Worm (Caenorhabditis elegans) whole organism, L4/young adult: ENCODE measurements around the gene gpd-3.

Source experiments
- W03F9.2 ChIP-seq: fragments of 150-350 bp; optimal IDR thresholded peaks from 2 replicates; lab custom pipeline; 2014; ENCODE audit warnings: missing biosample characterization, missing genetic modification characterization
- dao-5 ChIP-seq: sonication (generic microtip); optimal IDR thresholded peaks from 2 replicates; lab custom pipeline; 2016; ENCODE audit warnings: missing genotype, missing genetic modification characterization, moderate library complexity, missing compliant biosample characterization
- him-1 ChIP-seq: sonication (generic microtip); optimal IDR thresholded peaks from 2 replicates; lab custom pipeline; 2016; ENCODE audit warnings: missing genotype, missing genetic modification reagents, missing genetic modification characterization, missing compliant biosample characterization

Gene gpd-3

DNA sequence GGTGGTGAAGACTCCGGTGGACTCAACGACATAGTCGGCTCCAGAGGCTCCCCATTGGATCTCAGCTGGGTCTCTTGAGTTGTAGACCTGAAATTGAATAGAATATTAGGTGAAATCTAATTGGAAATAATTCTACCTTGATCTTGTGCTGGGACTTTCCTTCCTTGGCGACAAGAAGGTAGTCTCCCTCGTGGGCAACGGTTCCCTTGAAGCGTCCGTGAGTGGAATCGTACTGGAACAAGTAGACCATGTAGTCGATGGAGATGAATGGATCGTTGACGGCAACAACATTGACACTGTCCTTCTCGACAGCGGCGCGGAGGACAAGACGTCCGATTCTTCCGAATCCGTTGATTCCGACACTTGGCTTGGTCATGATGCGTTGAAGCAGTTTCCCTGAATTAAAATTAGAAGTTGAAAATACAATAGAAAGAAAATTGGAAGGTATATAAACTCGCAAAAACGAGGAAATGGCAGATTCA is at the start of gene gpd-3:
Gene gpd-3 (minus strand): TSS at position 396 of the 482 bp plus-strand sequence.
- TF ChIP-seq him-1 (tag; lab: Kevin White, UChicago) (no peak), dao-5 (no peak), W03F9.2 (tag; lab: Kevin White, UChicago) (no peak)

DNA sequence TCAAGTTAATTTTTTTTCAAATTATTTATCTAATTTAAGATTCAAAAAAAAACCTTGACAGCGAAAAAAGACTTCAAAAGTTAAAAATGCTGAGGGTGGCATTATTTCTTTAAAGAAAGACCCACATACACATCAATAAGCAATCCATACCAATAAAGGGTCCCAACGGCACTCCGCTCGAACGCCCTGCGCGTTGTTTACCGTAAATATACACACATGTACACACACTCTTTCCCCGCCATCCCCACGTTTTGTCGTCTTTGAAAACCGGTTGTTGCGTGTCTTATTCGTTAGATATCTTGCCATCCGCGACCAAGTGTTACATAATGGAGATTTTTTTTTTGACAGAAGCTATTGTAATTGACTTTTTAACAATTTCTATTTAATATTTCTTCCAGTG is 46.4 kb upstream of the gpd-3 start, which contains the start of gene gcc-1:
Gene gcc-1 (plus strand): TSS at position 399 of the 400 bp plus-strand sequence.
- TF ChIP-seq dao-5 (no peak), W03F9.2 (tag; lab: Kevin White, UChicago) (no peak), him-1 (tag; lab: Kevin White, UChicago) (no peak)

DNA sequence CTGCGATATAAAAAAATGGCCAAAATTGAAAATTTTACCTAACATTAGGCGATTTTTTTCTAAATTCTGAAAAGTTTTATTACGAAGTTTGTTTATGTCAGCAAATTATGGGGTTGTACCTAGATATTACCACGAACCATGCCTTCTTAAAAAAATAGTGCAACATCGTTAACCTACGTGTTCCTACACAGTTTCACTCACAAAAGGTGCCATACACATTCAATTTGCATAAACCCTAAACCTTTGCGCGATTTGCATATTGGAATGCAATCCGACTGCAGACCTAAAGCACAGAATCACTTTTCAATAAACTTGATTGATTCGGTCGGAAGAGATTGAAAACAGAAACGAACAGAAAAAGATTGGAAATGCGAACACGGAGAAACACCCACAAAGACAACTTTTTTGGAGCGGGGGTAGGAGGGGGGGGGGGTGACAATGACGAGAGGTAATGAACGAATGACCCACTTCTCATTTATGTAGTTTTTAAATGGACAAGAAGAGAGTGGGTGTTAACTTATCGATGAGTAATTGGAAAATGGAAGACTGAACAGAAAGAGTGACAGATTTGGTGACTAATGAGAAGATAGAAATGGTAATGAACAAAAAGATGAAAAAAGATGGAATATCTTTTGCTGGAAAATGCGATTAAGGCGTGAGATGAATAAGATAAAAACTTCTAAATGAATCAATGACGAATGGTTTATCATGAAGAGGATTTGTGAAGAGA is 43.1 kb upstream of the gpd-3 start:
- TF ChIP-seq him-1 (tag; lab: Kevin White, UChicago) (no peak), dao-5 (no peak), W03F9.2 (tag; lab: Kevin White, UChicago) (no peak)

DNA sequence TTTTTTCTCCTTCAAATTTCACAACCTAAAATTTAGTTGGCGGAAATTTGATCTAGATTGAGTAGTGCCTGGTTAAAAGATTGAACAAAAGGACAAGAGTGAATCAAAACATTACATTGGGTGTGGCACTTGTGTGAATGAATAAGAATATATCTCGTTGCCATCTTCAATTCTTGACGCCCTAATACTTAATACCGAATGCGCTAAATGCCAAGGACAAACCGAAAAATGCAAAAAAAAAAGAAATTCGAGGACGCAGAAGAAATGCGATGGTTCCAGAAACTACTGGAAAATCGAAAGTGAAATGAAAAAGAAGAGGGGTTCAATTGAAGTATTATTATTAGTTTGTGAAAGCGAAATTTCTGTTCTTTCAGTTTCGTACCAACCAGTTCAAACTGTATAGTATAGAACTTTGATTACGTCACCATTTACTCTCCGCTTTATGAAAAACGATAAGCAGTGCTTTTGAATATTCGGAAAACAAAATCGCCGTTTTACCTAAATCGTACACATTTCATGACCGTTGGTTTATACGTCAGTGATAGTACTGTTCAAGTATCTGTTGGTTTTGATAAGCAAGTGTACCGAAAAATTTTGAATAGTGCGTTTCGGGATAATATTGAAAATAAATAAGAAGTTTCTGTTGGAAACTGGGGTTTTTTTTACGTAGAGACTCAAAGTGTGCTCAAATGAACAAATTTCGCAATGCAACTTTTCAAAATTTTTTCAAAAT is 42.1 kb upstream of the gpd-3 start:
- TF ChIP-seq him-1 (tag; lab: Kevin White, UChicago): no peak
- no peak for TF ChIP-seq dao-5
- no peak for TF ChIP-seq W03F9.2 (tag; lab: Kevin White, UChicago)

DNA sequence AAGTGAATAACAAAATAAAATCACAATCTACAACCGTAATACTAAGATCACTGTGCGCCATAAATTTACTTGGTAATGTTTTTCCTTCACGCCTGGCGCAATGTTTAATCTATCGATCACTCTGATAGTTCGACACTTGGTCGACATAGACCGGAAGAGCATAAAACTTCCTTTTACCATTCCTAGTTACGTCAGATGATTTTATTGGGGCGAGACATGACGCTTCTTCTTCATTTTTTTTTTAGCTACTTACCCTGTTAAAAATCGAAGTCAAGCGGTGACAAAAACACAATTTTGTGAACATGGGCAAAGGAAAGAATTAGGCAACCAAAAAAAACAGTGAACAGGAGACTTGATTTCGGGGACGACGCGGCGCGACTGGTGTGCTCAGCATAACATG is 41.4 kb upstream of the gpd-3 start:
- TF ChIP-seq dao-5: no peak

DNA sequence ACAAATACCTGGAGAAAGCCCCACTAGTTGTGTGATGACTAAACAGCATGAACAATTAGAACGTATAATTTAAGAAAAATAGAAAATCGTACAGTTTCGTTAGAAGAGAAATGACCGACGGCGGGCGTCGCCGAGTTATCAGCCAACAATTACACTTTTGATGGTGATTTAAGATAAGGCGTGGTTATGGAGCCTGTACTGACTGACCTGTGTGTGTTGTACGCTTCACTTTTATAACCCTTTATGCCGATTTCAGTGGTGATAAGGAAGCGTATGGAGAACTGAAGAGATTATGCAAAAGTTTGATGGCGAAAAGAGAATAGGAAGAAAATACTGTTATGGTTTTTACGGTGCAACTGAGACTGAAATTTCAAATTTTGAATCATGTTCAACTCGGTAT is 40.0 kb upstream of the gpd-3 start:
- TF ChIP-seq him-1 (tag; lab: Kevin White, UChicago): no peak

DNA sequence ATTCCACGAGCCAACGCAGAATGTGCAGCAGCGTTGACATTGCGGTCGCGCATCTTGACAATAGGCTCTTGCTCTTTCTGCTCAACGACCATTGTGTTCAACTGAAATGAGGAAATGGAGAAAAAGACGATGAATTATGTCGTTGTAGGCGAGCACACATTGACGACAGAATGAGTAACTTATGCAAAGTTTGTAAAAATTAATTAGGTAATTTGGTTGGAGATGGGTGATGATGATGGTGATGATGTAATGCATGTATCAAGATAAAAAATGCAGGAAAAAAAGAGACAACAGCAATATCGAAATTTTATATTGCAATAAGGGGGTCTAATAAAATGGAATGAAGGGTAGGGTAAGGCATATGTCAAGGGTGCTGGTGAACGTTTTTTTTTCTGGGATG is 39.2 kb upstream of the gpd-3 start, which contains the start of gene bbln-1:
Gene bbln-1 (minus strand): TSS at position 101 of the 400 bp plus-strand sequence.
- no peak for TF ChIP-seq him-1 (tag; lab: Kevin White, UChicago)
- no peak for TF ChIP-seq dao-5
- TF ChIP-seq W03F9.2 (tag; lab: Kevin White, UChicago): no peak

DNA sequence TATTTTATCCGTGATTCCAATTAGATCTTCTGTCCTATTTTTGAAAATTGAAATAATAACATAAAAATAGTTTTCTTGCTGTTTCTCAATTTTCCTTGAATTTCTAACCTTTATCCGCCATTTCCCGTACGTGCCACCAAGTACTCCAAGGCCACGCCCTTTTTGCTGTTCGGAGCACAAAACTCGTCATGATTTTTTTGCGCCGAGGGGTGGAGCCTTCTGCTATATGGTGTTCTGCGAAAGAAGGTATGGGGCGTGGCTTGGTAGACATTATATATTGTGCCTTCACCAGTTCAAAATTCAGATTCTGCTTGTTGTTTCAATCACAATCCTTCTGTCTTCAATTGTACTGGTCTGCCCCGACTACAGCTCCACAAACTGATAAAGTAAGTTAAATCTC is 32.1 kb upstream of the gpd-3 start, which contains the start of gene C15C7.4:
Gene C15C7.4 (plus strand): TSS at position 301 of the 400 bp plus-strand sequence.
- no peak for TF ChIP-seq dao-5
- no peak for TF ChIP-seq him-1 (tag; lab: Kevin White, UChicago)
- TF ChIP-seq W03F9.2 (tag; lab: Kevin White, UChicago): no peak

DNA sequence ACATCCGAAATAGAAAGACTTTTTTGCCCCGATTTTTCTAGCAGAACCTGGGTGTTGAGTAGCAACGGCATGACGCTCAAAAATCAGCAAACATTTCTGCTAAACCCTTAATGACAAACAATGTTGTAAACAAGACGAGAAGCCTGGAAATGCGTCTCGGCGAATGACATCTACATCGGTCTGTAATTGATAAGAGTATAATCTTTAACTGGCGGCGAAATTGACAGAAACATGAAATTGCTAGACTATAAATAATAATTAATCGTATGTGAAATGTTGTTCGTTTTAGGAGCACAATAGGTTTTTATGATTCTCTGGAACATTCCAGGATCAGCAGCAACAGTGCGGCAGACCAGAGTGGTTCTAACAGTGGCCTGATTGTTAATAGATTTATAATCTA is 28.6 kb upstream of the gpd-3 start:
- TF ChIP-seq dao-5: no peak
- TF ChIP-seq him-1 (tag; lab: Kevin White, UChicago): no peak
- TF ChIP-seq W03F9.2 (tag; lab: Kevin White, UChicago): no peak

DNA sequence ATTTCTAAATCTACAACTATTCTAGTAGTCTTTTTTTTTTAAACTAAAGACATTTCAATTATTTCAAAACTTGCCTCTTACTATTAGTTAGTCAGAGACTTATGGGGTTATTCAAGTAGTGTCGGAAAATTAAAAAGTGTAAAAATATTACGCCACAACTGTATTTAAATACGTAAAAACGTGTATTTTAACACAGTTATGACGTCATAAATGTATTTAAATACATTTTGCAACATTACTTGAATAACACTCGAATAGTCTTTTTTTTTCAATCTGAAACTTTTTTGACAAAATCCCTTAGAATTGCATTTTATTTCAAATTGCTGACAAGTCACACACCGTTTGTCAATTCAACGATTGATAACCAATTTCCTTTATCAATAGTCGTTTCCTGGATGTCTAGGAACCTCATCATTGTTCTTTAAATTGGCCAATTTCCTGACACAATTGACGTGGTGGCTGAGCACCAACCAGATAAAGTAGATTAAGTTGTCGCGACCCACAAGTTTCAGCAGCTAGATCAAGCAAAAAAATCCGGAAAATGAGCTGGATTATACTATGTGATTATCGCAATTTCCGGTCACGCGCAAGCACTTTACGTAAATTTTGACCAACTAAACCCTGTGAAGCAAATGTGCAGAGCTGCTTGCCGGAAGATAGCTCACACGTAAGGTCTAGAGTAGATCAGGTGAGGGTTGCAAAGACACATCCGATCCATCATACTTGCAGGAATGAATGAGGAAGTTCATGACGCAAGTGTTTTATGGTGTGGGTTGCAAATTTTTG is 26.6 kb upstream of the gpd-3 start:
- no peak for TF ChIP-seq W03F9.2 (tag; lab: Kevin White, UChicago)
- no peak for TF ChIP-seq dao-5
- no peak for TF ChIP-seq him-1 (tag; lab: Kevin White, UChicago)

DNA sequence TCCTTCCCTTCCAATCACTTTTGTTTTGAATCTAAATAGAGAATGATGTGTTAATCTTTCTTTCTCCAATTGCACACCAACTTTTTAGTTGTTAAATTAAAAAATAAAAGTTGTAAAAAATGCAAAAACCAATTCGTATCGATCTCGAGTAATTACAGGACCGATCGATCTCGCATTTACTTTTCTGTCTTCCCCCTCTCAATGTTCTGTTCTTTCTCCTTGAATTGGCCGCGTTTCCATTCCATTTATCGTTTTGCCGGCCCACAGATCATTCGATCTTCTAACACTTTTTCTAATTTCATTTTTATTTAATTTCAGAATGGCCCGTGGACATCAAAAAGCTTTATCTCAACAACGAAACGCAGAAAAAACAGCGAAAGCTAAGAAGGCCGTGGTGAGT is 22.0 kb upstream of the gpd-3 start, which contains the start of gene K10B3.1:
Gene K10B3.1 (plus strand): TSS at position 301 of the 400 bp plus-strand sequence.
- TF ChIP-seq him-1 (tag; lab: Kevin White, UChicago) (no peak), dao-5 (no peak), W03F9.2 (tag; lab: Kevin White, UChicago) (no peak)

DNA sequence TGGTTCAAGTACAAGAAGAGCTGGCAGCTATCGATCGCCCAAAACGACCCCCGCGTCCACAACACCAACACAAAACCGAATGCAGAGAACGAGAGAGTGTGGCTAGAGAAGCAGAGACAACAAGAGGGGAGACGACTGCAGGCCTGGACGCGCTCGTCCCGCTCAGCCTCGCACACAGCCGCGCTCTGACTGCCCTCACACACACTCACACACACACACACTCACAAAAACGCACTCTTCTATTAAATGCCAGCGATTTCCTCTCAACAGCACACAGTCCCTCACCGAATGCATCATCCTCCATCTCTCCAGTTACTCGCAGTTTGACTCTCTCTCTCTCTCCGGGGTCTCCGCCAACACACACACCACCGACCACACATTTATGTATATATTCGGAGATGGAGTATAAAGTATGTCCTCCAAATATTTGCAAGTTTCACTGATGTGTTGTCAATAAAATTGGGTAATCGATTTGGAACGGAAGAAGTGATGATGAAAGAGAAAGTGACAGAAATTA is 14.5 kb upstream of the gpd-3 start:
- TF ChIP-seq W03F9.2 (tag; lab: Kevin White, UChicago) (peak; percentile 75), him-1 (tag; lab: Kevin White, UChicago) (peak; percentile 94), dao-5 (no peak)

DNA sequence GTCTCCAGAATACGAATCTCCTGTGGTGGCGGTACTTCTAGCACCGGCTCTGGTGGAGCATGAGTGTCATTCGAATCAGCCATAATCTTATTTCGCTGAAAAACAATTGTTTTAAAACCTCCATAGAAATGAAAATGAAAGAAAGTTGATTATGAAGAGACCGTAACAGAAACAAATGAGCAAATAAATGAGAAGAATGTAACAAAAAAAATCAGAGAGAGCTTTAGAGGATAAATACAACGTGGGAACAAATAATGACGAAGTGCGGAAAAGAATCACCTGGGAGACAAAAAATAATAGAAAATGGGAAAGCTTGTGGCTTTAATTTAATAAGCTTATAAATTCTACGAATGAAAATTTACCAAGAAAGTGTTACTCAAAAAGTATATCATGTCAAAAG is 13.8 kb upstream of the gpd-3 start, which contains the start of gene spc-1:
Gene spc-1 (minus strand): TSS at position 101 of the 400 bp plus-strand sequence.
- TF ChIP-seq him-1 (tag; lab: Kevin White, UChicago) (no peak), W03F9.2 (tag; lab: Kevin White, UChicago) (no peak), dao-5 (no peak)
